Worm (Caenorhabditis elegans): ENCODE measurements around the gene F01D5.5.
"Not testable (repeated sequence)": the region's sequence is repeated elsewhere in the genome, so short reads cannot be mapped to it uniquely, and the experiment has no call there.

Gene F01D5.5

DNA sequence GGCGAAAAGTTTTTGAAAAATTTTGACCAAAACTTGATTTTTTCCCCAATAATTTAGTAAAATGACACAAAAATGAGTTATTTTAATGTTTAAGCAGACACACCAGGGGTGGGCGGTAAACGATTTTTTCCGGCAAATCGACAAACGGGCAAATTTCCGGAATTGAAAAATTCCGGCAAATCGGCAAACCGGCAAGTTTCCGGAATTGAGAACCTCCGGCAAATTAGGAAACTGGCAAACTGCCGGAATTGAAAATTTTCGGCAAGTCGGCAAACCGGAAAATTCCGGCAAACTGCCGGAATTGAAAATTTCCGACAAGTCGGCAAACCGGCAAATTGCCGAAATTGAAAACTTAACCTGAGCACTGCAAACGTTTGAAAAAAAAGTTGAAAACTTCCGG is 30.6 kb upstream of the F01D5.5 start (continued):
- TF ChIP-seq Y75B8A.6 (GFP tag; IDR thresholded peaks at IDR 0.05) (no peak), T20F7.1 (GFP tag; optimal IDR thresholded peaks at IDR 0.05) (no peak), lin-1 (GFP tag; IDR thresholded peaks at IDR 0.05) (no peak), dmd-9 (GFP tag; IDR thresholded peaks at IDR 0.05) (no peak), ztf-7 (tag; optimal IDR thresholded peaks at IDR 0.05) (no peak), madf-9 (GFP tag; conservative IDR thresholded peaks at IDR 0.05) (0 out of 2 replicates have a peak, but pooled peaks have one; percentile 27), tra-1 (GFP tag; IDR thresholded peaks at IDR 0.05) (peak; percentile 45; the same call in 1 of the 2 replicates), nhr-41 (GFP tag; IDR thresholded peaks at IDR 0.05) (no peak), saeg-2 (GFP tag; IDR thresholded peaks at IDR 0.05) (no peak), mes-2 (tag; optimal IDR thresholded peaks at IDR 0.05; ENCODE audit: poor library complexity, severe bottlenecking) (no peak), mdt-29 (GFP tag; IDR thresholded peaks at IDR 0.05) (no peak), F10B5.3 (tag; optimal IDR thresholded peaks at IDR 0.05) (no peak), ama-1 (optimal IDR thresholded peaks at IDR 0.05) (no peak), ces-1 (GFP tag; optimal IDR thresholded peaks at IDR 0.05) (no peak), nhr-42 (GFP tag; IDR thresholded peaks at IDR 0.05) (peak; percentile 47; the same call in 1 of the 2 replicates), spr-1 (tag; optimal IDR thresholded peaks at IDR 0.05) (no peak), lin-13 (GFP tag; optimal IDR thresholded peaks at IDR 0.05) (no peak), hmg-1.1 (GFP tag; IDR thresholded peaks at IDR 0.05) (0 out of 2 replicates have a peak, but pooled peaks have one; percentile 12), mxl-2 (GFP tag; conservative IDR thresholded peaks at IDR 0.05) (no peak), lin-29 (GFP tag; IDR thresholded peaks at IDR 0.05) (no peak), Y48G9A.11 (GFP tag; IDR thresholded peaks at IDR 0.05) (no peak), Y5F2A.4 (GFP tag; optimal IDR thresholded peaks at IDR 0.05) (no peak), zip-11 (GFP tag; IDR thresholded peaks at IDR 0.05) (no peak), dmd-6 (GFP tag; IDR thresholded peaks at IDR 0.05) (no peak), lin-15B (tag; optimal IDR thresholded peaks at IDR 0.05) (no peak), fkh-10 (GFP tag; optimal IDR thresholded peaks at IDR 0.05) (no peak), nhr-237 (tag; optimal IDR thresholded peaks at IDR 0.05) (no peak), jun-1 (tag; optimal IDR thresholded peaks at IDR 0.05) (no peak), ztf-11 (tag; optimal IDR thresholded peaks at IDR 0.05) (no peak), sdz-12 (GFP tag; optimal IDR thresholded peaks at IDR 0.05) (no peak), ceh-62 (tag; optimal IDR thresholded peaks at IDR 0.05) (no peak)

DNA sequence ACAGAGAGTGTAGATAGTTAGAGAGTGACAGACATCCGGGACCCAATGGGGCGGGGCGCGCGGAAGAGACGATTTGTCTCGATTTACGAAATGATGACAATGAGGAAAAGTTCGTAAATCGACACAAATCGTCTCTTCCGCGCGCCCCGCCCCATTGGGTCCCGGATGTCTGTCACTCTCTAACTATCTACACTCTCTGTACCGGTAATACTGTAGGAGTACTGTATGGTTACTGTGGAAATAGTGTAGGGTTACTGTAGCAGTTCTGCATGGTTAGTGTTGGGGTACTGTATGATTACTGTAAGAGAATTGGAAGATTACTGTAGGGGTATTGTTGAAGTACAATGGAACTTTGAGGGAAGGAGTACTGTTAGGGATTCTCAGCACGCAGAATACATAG is 19.1 kb upstream of the F01D5.5 start, which contains the start of gene F01D5.10:
Gene F01D5.10, minus strand, starts transcription at position 101 of the 400 bp plus-strand sequence.
- TF ChIP-seq ceh-32 (tag; optimal IDR thresholded peaks at IDR 0.05; ENCODE audit: poor library complexity); dmd-9 (GFP tag; IDR thresholded peaks at IDR 0.05); hlh-11 (tag; optimal IDR thresholded peaks at IDR 0.05): not testable (repeated sequence)

DNA sequence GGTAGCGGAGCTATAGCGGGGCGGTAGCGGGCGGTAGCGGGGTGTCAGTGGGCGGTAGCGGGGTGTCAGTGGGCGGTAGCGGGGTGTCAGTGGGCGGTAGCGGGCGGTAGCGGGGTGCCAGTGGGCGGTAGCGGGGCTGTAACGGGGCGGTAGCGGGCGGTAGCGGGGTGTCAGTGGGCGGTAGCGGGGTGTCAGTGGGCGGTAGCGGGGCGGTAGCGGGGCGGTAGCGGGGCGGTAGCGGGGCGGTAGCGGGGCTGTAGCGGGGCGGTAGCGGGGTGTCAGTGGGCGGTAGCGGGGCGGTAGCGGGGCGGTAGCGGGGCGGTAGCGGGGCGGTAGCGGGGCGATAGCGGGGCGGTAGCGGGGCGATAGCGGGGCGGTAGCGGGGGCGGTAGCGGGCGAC is 17.5 kb upstream of the F01D5.5 start:
- TF ChIP-seq D1046.2 (GFP tag; IDR thresholded peaks at IDR 0.05) (peak; percentile 81; the same call in 1 of the 2 replicates), ctbp-1 (GFP tag; IDR thresholded peaks at IDR 0.05) (peak; percentile 45; the same call in 1 of the 2 replicates), F26F4.8 (GFP tag; conservative IDR thresholded peaks at IDR 0.05) (peak; percentile 40; the same call in 1 of the 2 replicates), T26A8.4 (GFP tag; IDR thresholded peaks at IDR 0.05) (peak; percentile 56; the same call in 1 of the 2 replicates), nhr-42 (GFP tag; IDR thresholded peaks at IDR 0.05) (peak; percentile 69), php-3 (GFP tag; IDR thresholded peaks at IDR 0.05) (peak; percentile 63; the same call in 1 of the 2 replicates), Y105C5A.15 (GFP tag; IDR thresholded peaks at IDR 0.05) (peak; percentile 44; the same call in 1 of the 2 replicates), mxl-2 (GFP tag; conservative IDR thresholded peaks at IDR 0.05) (0 out of 2 replicates have a peak, but pooled peaks have one; percentile 40), lim-7 (GFP tag; IDR thresholded peaks at IDR 0.05) (peak; percentile 36; the same call in 1 of the 2 replicates), Y75B8A.6 (GFP tag; IDR thresholded peaks at IDR 0.05) (0 out of 2 replicates have a peak, but pooled peaks have one; percentile 18), egl-43 (GFP tag; IDR thresholded peaks at IDR 0.05) (peak; percentile 82), snpc-1.2 (GFP tag; IDR thresholded peaks at IDR 0.05) (0 out of 2 replicates have a peak, but pooled peaks have one; percentile 57), lin-29 (GFP tag; IDR thresholded peaks at IDR 0.05) (peak; percentile 38; the same call in 1 of the 2 replicates), spr-3 (GFP tag; optimal IDR thresholded peaks at IDR 0.05) (peak; percentile 2), nhr-41 (GFP tag; IDR thresholded peaks at IDR 0.05) (peak; percentile 33; the same call in 1 of the 2 replicates), Y48G9A.11 (GFP tag; IDR thresholded peaks at IDR 0.05) (peak; percentile 40; the same call in 1 of the 2 replicates), pha-4 (GFP tag; IDR thresholded peaks at IDR 0.05) (peak; percentile 85; the same call in 1 of the 2 replicates), madf-5 (GFP tag; IDR thresholded peaks at IDR 0.05) (0 out of 4 replicates have a peak, but pooled peaks of 1 of the 2 experiments have one; percentile 16), vab-7 (GFP tag; IDR thresholded peaks at IDR 0.05) (peak; percentile 56; the same call in 1 of the 2 replicates)
- TF ChIP-seq pha-4 (tag; optimal IDR thresholded peaks at IDR 0.05) = not testable (repeated sequence)
